Fruit fly (Drosophila melanogaster) ovary, adult (tissue): ENCODE data around the gene ND-30.

Experiments
- CG17801 ChIP-seq: fragments of 200-800 bp; optimal IDR thresholded peaks from 2 replicates; lab custom pipeline; 2019; ENCODE audit warnings: missing biosample characterization, mild to moderate bottlenecking, missing genetic modification characterization, moderate library complexity; ENCODE audit not compliant: partially characterized antibody

Gene ND-30

DNA sequence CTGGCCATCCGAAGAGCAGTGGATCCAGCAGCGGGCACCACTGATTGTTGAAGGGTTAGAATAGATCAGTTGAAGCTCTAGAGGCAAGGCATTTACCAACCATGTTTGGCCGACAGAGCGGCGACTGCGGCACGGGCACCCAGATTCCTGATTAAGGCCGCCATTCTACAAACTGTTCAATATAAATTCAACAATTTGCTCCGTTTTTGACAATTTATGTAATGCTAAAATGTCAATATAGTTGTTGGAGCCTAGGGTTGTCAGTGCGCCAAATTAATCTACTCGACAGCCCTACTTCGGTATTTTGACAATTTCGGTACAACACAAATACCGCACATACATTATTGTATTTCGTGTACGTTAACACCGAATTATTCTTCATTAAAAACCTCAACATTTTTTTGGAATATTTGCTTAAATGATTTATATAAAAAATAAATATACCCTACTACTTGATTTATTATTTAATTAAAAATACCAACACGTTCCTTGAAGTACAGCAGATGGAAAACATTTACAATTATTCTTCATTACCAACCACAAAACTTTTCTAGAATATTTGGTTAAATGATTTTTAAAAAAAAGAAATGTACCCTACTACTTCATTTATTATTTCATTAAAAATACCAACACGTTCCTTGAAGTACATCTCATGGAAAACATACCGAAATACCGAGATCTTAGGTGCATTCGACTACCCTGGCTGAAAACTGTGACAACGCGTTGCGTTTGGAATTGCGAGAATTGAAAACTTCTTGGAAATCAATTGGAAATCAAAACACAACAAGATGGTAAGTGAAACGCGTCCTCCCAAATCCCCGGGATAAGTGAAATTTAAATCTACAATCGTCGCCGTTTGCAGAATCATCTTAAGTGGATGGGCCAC is at the start of gene ND-30, which contains the start of gene CG15812:
ND-30 (minus strand) TSS at position 270 of the 886 bp plus-strand sequence.
CG15812 (plus strand) TSS at position 683 of the 886 bp plus-strand sequence.
- TF ChIP-seq CG17801 (GFP tag; lab: Kevin White, UChicago): no peak

DNA sequence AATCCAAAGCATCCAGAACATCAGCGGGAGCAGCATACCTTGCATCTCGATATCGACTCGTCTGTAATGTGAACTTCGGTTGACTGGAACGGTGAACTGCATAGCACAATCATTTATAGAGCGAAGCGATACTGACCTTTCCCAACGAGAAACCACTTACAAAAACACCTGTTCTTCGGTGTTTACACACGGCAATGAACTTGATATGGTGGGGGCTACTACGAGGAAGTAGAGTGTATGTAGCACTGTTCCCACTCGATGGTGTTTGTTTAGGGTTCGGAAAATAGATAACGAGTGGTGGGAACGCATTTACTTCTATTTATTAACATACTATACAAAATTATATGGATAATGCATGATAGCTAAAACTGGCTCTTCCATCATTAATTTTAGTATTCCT is 49.5 kb upstream of the ND-30 start, which contains the start of the genes CG32269 and CG32270:
CG32269 (minus strand) TSS at position 91 of the 400 bp plus-strand sequence.
CG32270 (minus strand) TSS at position 91 of the 400 bp plus-strand sequence.
- TF ChIP-seq CG17801 (GFP tag; lab: Kevin White, UChicago): no peak

DNA sequence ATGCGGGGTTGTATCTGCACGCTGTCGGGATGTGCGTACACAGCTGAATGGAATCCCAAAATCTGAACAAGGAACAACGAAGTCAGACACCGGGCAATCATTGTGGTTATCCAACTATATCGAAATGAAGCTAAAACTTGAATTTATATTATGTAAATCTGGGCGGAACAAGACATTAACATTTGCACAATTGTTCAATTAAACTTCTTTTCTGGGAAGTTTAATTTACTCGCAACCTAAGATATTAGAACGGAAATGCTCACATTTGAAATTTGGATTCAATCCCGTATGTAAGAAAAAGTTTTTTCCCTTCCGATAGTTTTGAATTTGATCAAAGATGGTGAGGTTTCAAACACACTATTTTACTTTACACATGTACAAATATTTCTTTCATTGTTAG is 46.9 kb upstream of the ND-30 start, which contains the start of gene CG33160:
CG33160 (minus strand) TSS at position 101 of the 400 bp plus-strand sequence.
- no peak for TF ChIP-seq CG17801 (GFP tag; lab: Kevin White, UChicago)

DNA sequence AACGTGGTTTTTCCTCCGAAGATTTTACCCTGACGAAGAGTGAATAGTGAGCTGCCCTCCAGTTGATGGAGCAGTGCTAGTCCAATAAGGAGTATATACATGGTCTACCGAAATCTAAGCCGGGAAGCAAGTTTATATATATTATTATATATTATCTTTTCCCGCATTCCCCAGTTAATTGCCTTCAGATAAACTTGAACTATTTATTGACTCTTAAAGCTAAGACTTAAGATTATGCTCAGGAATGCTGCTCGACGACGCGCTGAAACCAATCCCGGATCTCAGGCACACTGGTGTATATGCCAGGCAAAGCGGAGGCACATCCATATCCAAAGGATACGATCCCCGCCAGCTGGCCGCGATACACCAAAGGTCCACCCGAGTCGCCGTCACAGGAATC is 46.0 kb upstream of the ND-30 start, which contains the start of gene CG32277:
CG32277 (minus strand) TSS at position 101 of the 400 bp plus-strand sequence.
- TF ChIP-seq CG17801 (GFP tag; lab: Kevin White, UChicago): no peak

DNA sequence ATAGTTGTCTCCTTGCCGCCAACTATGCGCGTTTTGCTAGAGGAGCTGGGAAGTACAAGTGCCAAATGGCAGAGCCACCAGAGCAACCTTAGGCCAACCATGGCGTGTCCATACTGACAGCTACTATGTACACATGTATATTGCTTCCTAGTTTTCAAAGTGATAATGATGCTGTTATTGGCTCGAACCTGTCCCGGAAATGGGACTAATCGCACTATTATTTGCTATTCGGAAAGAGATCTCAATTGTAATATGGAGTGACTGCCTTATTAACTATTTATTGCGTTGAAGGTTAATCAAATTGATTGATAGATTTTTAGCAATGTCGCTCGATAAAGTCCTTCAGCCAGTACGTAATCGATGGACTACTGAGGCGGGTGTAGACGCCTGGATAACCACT is 45.0 kb upstream of the ND-30 start, which contains the start of gene CG33159:
CG33159 (minus strand) TSS at position 101 of the 400 bp plus-strand sequence.
- no peak for TF ChIP-seq CG17801 (GFP tag; lab: Kevin White, UChicago)

DNA sequence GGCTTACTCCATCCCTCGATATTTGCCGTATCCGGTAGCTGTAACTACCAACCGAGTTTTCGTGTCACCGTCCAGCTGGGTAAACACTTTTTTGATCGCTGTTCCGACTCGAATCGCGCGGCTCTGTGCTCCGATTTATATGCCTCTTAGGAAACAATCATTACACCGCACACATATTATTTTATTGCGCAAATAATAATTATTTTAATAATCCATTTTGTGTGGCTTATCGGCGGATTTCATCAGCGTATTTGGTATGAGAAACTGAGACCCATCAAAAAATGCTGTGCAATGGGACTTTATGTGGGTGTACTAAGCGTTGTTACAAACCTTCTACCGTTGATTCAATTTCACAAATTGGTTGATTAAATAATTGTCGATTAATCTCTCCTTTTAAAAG is 43.7 kb upstream of the ND-30 start, which contains the start of gene CG32271:
CG32271 (minus strand) TSS at position 101 of the 400 bp plus-strand sequence.
- TF ChIP-seq CG17801 (GFP tag; lab: Kevin White, UChicago): no peak

DNA sequence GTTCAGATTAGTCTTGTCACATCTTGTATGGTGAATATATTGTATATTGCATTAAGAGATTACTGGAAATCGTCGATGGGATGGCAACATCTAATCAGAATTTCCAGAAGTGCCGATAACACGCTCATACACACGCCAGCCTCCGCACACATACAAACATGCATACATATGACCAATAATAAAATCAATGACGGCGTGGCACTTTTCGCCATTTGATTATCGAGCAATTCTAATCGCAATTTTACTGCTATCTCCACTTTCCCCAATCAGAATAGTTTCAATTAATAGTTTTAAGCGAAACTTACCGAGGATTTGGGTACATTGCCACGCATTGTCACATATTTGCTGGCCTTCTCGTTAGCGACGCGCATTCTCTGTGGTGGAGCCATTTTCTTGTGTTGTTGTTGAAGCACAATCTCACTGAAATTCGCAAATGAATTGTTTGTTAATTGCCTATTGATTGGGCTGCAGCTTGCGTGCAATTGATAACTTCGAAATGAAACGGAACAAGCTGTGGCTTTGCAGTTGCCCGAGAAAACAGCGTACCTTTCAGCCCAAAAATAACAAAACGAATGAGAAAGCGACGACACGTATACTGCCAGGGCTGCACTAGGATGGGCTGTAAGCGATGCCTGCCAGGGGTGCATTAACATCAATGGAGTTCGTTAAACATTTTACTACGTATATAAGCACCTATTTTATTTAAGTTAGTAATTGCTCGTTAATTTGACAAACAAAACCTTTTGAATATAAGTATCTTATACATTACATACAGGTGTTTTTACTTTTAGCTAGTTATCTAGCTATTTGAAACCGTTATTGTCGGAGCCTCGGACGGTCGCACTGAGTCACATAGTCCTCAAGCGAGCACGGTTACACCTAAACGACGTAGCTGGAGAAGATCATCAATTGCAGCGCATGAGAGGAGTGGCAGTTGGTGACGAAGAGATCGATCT is 39.3 kb upstream of the ND-30 start, which contains the start of the genes CG32276 and gry:
CG32276 (minus strand) TSS at position 601 of the 956 bp plus-strand sequence.
gry (plus strand) TSS at position 644 of the 956 bp plus-strand sequence.
- TF ChIP-seq CG17801 (GFP tag; lab: Kevin White, UChicago): peak; percentile 89

DNA sequence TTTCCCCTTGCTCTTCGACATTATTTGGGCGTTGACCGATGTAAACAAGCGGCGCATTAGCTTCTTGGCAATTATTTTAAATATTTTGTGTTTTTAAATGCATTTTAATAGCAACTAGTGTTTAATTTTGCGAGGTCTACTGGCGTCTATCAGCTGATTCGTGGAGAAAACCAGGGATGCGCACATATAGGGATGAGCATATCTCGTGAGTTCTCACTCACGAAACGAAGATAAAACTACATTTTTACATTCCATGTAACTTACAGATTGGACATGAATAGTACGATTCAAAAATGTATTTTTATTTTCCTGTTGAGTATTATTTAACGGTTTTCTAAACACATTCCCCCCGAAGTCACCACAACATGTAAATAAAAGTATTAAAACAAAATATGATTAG is 38.1 kb upstream of the ND-30 start, which contains the start of gene CG14966:
CG14966 (minus strand) TSS at position 168 of the 400 bp plus-strand sequence.
- TF ChIP-seq CG17801 (GFP tag; lab: Kevin White, UChicago): peak; percentile 58

DNA sequence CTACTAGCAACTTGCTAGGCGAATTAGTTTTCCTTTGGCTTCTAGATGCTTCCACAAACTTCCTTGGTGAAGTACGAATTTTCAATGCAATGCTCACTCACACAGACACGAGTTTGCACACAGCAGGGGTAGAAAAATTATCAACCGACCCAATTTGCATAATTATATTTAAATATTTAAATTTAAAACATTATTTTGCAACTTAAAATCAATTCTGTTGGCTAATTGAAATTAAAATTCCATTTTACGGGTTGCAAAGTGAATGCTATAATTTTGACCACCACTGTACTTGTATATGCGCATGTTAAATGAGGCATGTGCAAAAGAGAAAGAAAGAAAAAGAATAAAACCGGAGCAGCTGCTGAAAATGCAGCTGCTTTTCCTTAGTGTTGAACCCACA is 34.7 kb upstream of the ND-30 start:
- TF ChIP-seq CG17801 (GFP tag; lab: Kevin White, UChicago): peak; percentile 86

DNA sequence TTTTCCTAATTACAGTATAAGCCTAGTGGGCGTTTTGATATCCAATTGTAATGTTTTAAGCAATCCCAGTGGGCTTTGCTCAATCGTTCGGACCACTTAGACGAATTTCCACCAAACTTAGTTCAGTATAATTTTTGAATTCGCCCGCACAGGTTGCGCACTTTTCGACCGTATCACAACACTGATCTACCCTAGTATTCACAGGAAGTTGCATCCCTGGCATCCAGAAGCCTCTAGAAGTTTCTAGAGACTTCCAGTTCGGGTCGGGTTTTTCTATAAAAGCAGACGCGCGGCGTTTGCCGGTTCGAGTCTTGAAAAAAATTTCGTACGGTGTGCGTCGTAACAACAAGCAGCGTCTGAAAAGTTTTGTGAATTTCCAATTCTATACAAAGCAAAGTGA is 33.5 kb upstream of the ND-30 start, which contains the start of gene Hsp83:
Hsp83 (plus strand) TSS at position 58 of the 400 bp plus-strand sequence.
- TF ChIP-seq CG17801 (GFP tag; lab: Kevin White, UChicago): peak; percentile 98

DNA sequence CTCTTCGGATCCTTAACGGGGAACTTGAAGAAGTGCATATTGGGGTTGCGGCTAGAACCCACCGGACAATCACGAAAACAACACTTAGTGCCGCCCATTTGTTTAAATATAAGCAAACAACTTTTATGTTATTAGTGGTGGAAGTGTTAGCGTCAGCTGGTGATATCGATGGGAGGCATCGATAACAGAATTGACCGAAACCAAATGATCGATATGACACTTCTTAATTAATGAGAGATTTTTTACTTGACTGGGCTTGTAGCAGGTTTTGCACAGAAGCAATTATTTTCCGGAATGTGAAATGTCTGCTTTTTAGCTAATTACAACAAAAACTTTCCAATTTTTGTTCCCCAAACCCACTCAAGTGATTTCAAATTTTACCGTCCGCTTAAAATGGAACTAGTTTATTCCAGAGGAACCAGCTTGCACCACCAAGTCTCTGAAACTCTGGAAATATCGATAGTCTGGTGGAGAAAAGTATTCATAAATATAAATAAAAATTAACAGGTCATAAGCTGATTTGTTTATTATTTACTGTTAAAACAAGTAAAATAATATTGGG is 33.0 kb upstream of the ND-30 start, which contains the start of gene CG14965:
CG14965 (minus strand) TSS at position 159 of the 562 bp plus-strand sequence.
- TF ChIP-seq CG17801 (GFP tag; lab: Kevin White, UChicago): no peak

DNA sequence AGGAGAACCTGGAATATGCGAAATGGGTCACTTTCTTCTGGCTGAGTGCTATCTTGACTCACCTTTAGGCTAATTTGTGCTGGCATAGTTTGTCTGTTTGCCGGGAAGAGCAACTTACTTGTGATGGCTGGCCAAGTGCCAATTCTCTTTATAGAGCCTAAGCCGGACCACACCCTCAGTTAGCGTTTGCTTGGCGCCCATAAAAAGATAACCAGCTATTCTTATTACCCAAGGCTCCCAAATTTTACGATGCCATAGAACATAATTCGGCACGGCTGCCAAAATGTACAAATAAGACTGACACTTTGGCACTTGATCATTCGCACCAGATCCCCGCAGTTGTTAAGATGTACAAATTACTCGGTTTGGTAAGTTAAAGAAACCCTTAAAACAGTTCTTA is 30.3 kb upstream of the ND-30 start, which contains the start of the genes CG42525 and CG14958:
CG42525 (minus strand) TSS at position 101 of the 400 bp plus-strand sequence.
CG14958 (plus strand) TSS at position 332 of the 400 bp plus-strand sequence.
- no peak for TF ChIP-seq CG17801 (GFP tag; lab: Kevin White, UChicago)

DNA sequence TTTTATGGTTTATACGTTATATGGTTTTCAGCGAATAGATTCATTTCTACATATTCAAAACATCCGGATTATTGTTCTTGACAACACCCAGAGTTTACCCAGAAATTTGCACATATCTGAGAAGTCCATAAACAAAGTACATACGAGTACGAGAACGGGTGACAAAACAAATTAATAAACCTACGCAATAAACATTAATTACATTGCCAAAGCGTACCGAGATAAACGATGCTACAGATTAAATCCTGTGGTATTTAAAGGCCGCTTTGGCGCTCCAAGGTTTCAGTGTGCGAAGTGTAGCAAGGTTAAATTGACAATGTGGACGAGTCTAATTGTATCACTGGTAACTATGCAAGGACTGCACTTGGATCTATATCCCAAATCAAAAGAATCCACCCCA is 27.9 kb upstream of the ND-30 start, which contains the start of gene CG14957:
CG14957 (plus strand) TSS at position 301 of the 400 bp plus-strand sequence.
- no peak for TF ChIP-seq CG17801 (GFP tag; lab: Kevin White, UChicago)
